Fruit fly (Drosophila melanogaster) whole organism, wandering third instar larva: ENCODE data around the gene CG9609.

ENCODE experiments used
- Abd-B ChIP-seq: fragments of >200 bp; optimal IDR thresholded peaks from 2 replicates; lab custom pipeline; 2017; ENCODE audit warnings: missing biosample characterization, missing genetic modification characterization
- HLH106 ChIP-seq: fragments of 200-800 bp; optimal IDR thresholded peaks from 3 replicates; lab custom pipeline; 2019; ENCODE audit warnings: missing biosample characterization, mild to moderate bottlenecking, missing genetic modification characterization, moderate library complexity
- Jra ChIP-seq: sonication (Bioruptor generic); optimal IDR thresholded peaks from 2 replicates; lab custom pipeline; 2016; ENCODE audit warnings: missing biosample characterization, missing genetic modification characterization
- Rel ChIP-seq, 2 experiments: fragments of 200-800 bp; sonication (Bioruptor generic) in 1 of 2; optimal IDR thresholded peaks; 2 replicates in 1 of 2; 3 replicates in 1 of 2; lab custom pipeline; 2016 to 2019; ENCODE audit warnings: mild to moderate bottlenecking in 2 of 2, missing biosample characterization in 2 of 2, missing genetic modification characterization in 2 of 2, moderate library complexity in 1 of 2
- Sp1 ChIP-seq: fragments of 200-800 bp; sonication (Bioruptor generic); optimal IDR thresholded peaks from 3 replicates; lab custom pipeline; 2019; ENCODE audit warnings: missing biosample characterization, mild to moderate bottlenecking, missing genetic modification characterization, moderate library complexity
- brk ChIP-seq: fragments of 200-800 bp; sonication (Bioruptor generic); optimal IDR thresholded peaks from 2 replicates; lab custom pipeline; 2016; ENCODE audit warnings: missing biosample characterization, mild to moderate bottlenecking, missing genetic modification characterization
- dmrt93B ChIP-seq: fragments of 200-800 bp; sonication (Bioruptor generic); optimal IDR thresholded peaks from 2 replicates; lab custom pipeline; 2018; ENCODE audit warnings: missing biosample characterization, mild to moderate bottlenecking, missing genetic modification characterization
- rgr ChIP-seq: fragments of 200-800 bp; sonication (Bioruptor generic); optimal IDR thresholded peaks from 3 replicates; lab custom pipeline; 2016; ENCODE audit warnings: missing biosample characterization, mild to moderate bottlenecking, missing genetic modification characterization
- sage ChIP-seq: fragments of 200-800 bp; sonication (Bioruptor generic); optimal IDR thresholded peaks from 2 replicates; lab custom pipeline; 2016; ENCODE audit warnings: missing biosample characterization, mild to moderate bottlenecking, missing genetic modification characterization

DNA sequence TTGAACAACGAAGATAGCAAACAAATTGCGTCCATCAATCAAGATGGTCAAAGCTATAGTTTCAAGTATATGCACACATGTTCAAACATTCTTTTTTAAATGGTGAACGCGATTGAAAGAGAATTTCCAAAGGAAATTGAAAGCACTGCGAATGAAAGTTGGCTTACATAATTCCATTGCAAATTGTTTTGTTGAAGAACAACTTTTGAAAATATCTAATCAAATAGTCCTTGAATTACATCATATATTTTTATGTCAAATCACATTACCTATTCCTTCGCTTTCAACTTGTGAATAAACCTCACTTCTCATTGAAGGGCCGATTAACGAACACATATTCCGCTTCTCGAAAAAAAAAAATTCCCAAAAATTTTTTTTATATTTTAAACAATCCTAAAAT lies 46.2 kb downstream of the CG9609 start, which contains the start of gene CG32568:
- TF ChIP-seq dmrt93B (GFP tag; lab: Kevin White, UChicago) = no peak
- TF ChIP-seq brk (GFP tag; lab: Kevin White, UChicago) = no peak
- no peak for TF ChIP-seq Sp1
- TF ChIP-seq sage (GFP tag; lab: Kevin White, UChicago) = no peak
- TF ChIP-seq HLH106 (tag; lab: Kevin White, UChicago) = no peak
- no peak for TF ChIP-seq Abd-B (GFP tag; lab: Kevin White, UChicago)
- TF ChIP-seq Jra = no peak
- TF ChIP-seq Rel (GFP tag; optimal IDR thresholded peaks at IDR 0.05; lab: Kevin White, UChicago) = no peak
- no peak for TF ChIP-seq Rel (tag; optimal IDR thresholded peaks at IDR 0.05; lab: Kevin White, UChicago)
- TF ChIP-seq rgr (GFP tag; lab: Kevin White, UChicago) = no peak
